Fruit fly (Drosophila melanogaster): ENCODE results near the gene chas.
A peak's percentile ranks its signal among the peaks of the same experiment; 100 is the strongest.

chas gene

DNA sequence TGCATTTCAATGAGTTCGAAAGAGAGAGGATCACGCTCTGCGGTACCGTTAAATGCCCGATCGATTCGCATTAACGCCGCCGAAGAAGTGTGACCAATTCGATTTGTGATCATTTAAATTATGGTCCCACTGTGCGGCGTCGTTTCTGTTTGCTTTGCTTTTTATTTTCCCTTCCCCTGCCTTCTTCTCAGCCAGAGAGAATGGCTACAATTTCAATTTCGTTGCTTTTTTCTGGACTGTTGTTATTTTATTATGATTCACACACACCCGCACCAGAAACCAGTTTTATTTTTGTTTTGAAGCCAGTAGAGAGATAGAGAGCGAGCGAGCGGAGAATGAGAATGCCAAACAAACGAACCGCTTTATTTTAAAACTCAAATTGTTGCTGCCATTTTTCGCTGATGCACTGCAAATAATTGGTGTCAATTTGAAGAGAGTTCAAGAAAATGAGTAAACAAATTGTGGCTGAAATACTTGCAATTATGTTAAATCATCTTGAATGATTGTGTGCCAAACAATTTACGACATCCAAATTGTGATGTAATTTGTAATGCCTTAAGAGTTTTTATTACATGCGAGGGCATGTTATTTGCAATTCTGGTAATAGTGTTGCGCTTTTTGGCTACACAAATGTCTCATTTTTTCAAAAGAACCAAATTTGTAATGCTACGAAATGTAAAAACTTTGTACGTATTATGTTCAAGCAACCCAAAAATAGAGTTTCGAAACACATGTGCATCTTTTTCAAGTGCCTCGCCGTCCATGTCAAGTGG is 44.2 kb upstream of the chas start (continued):
- TF ChIP-seq CG3065 (GFP tag; optimal IDR thresholded peaks at IDR 0.05) (no peak), CG11456 (GFP tag; IDR thresholded peaks at IDR 0.05) (no peak), Dad (GFP tag; optimal IDR thresholded peaks at IDR 0.05) (no peak), Nf-YA (GFP tag; IDR thresholded peaks at IDR 0.05) (no peak), Bgb (GFP tag; IDR thresholded peaks at IDR 0.05; ENCODE audit: partially characterized antibody) (peak; percentile 19; the same call in 1 of the 2 replicates), CG9437 (GFP tag; optimal IDR thresholded peaks at IDR 0.05) (peak; percentile 38), Jarid2 (GFP tag; optimal IDR thresholded peaks at IDR 0.05) (no peak), caup (GFP tag; optimal IDR thresholded peaks at IDR 0.05; ENCODE audit: severe bottlenecking) (peak; percentile 17), br (optimal IDR thresholded peaks at IDR 0.05) (no peak), klu (GFP tag; IDR thresholded peaks at IDR 0.05) (no peak), CG2129 (GFP tag; IDR thresholded peaks at IDR 0.05; ENCODE audit: partially characterized antibody) (no peak), nom (GFP tag; optimal IDR thresholded peaks at IDR 0.05) (peak; percentile 50), Hr39 (optimal IDR thresholded peaks at IDR 0.05) (no peak), CG9797 (GFP tag; optimal IDR thresholded peaks at IDR 0.05) (peak; percentile 9), Atf3 (GFP tag; optimal IDR thresholded peaks at IDR 0.05) (no peak), TFAM (GFP tag; optimal IDR thresholded peaks at IDR 0.05) (no peak), CG15011 (GFP tag; optimal IDR thresholded peaks at IDR 0.05) (no peak), fd3F (GFP tag; optimal IDR thresholded peaks at IDR 0.05) (peak; percentile 28), CG13123 (GFP tag; optimal IDR thresholded peaks at IDR 0.05) (no peak), CG10959 (GFP tag; IDR thresholded peaks at IDR 0.05) (no peak), cwo (GFP tag; optimal IDR thresholded peaks at IDR 0.05) (peak; percentile 14), Optix (GFP tag; IDR thresholded peaks at IDR 0.05) (no peak), lilli (GFP tag; optimal IDR thresholded peaks at IDR 0.05) (peak; percentile 19), ttk (GFP tag; IDR thresholded peaks at IDR 0.05) (no peak), Xbp1 (GFP tag; optimal IDR thresholded peaks at IDR 0.05) (peak; percentile 12), tup (GFP tag; optimal IDR thresholded peaks at IDR 0.05) (no peak), Sry-β (GFP tag; optimal IDR thresholded peaks at IDR 0.05) (no peak), CG7928 (GFP tag; optimal IDR thresholded peaks at IDR 0.05) (no peak), Taf1 (GFP tag; IDR thresholded peaks at IDR 0.05) (no peak), tll (GFP tag; optimal IDR thresholded peaks at IDR 0.05) (no peak), Meics (GFP tag; optimal IDR thresholded peaks at IDR 0.05) (peak; percentile 9), Blimp-1 (GFP tag; optimal IDR thresholded peaks at IDR 0.05) (peak; percentile 3), lola (GFP tag; optimal IDR thresholded peaks at IDR 0.05) (peak in 1 of 3 experiments; percentile 43), Dp (GFP tag; optimal IDR thresholded peaks at IDR 0.05) (no peak), ssp (GFP tag; IDR thresholded peaks at IDR 0.05) (no peak), YL-1 (GFP tag; optimal IDR thresholded peaks at IDR 0.05) (no peak), Drgx (GFP tag; IDR thresholded peaks at IDR 0.05) (peak; percentile 58; the same call in 1 of the 2 replicates), CG9876 (GFP tag; optimal IDR thresholded peaks at IDR 0.05) (no peak), CG10543 (GFP tag; optimal IDR thresholded peaks at IDR 0.05) (no peak), Atf6 (GFP tag; IDR thresholded peaks at IDR 0.05) (peak; percentile 21; the same call in 1 of the 2 replicates), CG31388 (GFP tag; optimal IDR thresholded peaks at IDR 0.05) (no peak), Hr51 (GFP tag; optimal IDR thresholded peaks at IDR 0.05) (peak in 1 of 2 experiments; percentile 61), luna (GFP tag; optimal IDR thresholded peaks at IDR 0.05) (no peak), Hsf (GFP tag; optimal IDR thresholded peaks at IDR 0.05) (peak; percentile 42), CG6765 (GFP tag; optimal IDR thresholded peaks at IDR 0.05) (no peak), CG15073 (GFP tag; optimal IDR thresholded peaks at IDR 0.05) (no peak), zfh1 (GFP tag; IDR thresholded peaks at IDR 0.05) (0 out of 3 replicates have a peak, but pooled peaks have one; percentile 45), CG32532 (GFP tag; IDR thresholded peaks at IDR 0.05) (no peak), CG10654 (GFP tag; optimal IDR thresholded peaks at IDR 0.05) (peak; percentile 11)

All from whole organism, embryonic.